Worm (Caenorhabditis elegans) whole organism, dauer: ENCODE data around the gene F25B5.3.

Experiments
- unc-62 ChIP-seq: sonication (generic microtip); optimal IDR thresholded peaks from 2 replicates; lab custom pipeline; 2017; ENCODE audit warnings: missing biosample characterization, missing genetic modification reagents, missing genetic modification characterization

Gene F25B5.3

ce11 chrIII:5934138-5934658, 14.5 kb upstream of the F25B5.3 start:
- TF ChIP-seq unc-62 = no peak

DNA sequence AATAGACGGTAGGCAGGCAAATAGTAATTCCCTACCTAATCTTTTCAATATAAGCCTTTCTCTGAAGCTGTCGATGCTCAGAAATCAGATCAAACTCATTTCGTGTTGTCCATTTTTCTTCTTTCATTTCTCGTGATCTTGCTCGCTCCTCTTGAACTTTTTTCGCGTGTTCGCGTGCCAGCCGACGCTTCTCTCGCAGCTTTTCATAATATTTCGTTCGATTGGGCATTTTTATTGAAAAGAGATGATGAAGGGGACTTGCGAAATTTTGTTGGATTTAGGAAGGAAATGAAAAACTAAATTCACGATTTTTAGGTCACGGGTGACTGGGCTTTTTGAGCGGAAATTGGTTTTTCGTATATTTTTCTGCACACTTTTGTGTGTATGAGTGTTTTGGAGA, 11.7 kb upstream of the F25B5.3 start, which contains the start of gene EGAP1.1:
EGAP1.1 (minus strand) TSS at position 229 of the 400 bp plus-strand sequence.
- TF ChIP-seq unc-62 = no peak

DNA sequence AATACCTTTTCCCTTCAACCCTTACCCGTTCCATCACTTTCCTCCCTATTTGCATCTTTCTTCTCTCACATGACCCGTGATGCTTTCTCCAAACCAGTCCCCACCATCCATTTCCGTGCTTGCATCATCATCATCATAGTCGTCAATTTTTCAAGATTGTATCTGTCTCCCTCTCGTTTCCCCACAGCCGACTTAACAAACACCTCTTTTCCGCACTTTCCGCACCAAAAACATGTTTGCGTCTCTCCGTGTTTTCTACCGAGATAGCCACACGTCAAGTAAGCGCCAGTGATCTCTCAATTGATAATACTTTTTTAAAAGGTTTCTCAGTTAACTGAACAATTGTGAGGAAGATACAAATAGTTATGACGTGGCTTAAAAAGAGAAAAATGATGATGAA, 10.7 kb upstream of the F25B5.3 start:
- no peak for TF ChIP-seq unc-62

DNA sequence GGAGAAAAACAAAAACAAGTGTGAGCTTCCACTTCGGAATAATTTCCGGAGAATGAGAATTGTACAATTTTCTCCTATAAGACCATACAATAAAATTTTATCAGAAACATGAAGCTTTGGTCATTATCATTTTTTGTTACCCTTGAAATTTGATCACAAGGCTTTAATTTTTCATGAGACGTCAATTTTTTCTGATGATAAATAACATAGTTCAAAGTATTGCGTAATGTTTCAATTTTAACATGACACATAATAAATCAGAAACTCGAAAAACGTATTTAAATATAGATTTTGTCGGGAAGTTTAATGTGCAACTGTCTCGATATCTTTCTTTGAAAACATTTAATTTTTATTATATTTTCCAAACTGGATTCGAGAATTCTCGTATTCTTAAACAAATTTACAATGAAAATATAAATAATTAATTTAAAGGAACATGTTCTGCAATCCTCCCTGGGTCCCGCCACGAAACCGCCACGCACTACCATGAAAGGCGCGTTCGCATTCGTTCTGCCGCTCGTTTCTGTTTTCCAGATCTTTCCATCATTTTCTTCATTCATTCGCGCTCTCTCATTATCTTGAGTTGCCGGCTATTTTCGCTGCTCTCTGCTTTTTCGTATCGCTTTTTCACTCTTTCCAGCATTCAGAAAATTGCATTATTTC, 9.8 kb upstream of the F25B5.3 start:
- no peak for TF ChIP-seq unc-62

DNA sequence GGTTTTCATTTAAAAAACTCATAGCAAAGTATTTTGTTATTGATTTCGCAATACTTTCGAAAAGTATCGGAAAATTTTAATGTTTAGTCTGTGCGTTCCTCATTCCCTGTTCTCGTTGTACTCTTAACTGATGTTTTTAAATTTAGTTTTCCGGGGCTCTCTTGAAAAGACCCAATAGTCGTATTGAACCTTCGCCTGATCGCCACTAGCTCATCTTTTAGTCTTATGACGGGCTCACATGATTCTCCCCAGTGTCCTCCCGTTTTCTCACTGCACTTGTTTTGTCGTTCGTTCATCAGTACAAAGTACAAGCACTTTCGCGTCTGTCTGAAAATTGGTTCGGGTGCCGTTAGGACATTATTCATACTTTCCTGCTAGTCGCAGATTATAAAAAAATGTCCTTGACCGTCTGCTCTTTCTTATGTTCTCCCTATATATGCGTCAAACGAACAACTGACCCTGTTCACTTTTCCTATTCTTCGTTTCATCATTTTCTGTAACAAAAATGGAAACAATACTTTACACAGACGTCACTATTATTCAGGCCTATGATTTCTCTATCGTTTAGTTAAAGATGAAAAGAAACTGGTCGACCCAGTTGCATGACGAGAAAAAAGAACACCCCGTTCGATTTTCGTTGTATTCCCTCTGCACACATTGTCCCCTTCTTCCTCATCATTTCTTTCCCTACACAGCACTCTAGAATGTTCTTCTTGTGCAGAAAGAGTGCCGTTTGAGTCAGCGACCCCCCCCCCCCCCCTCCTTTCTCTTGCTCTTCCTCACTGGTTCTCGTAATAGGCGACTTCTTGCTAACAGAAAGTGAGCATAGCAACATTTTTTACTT, 9.0 kb upstream of the F25B5.3 start, which contains the start of gene ubq-1:
ubq-1 (plus strand) TSS at position 802 of the 844 bp plus-strand sequence.
- no peak for TF ChIP-seq unc-62

- no peak for TF ChIP-seq unc-62
Observed at ce11 chrIII:5940525-5940974, 8.1 kb upstream of the F25B5.3 start.

DNA sequence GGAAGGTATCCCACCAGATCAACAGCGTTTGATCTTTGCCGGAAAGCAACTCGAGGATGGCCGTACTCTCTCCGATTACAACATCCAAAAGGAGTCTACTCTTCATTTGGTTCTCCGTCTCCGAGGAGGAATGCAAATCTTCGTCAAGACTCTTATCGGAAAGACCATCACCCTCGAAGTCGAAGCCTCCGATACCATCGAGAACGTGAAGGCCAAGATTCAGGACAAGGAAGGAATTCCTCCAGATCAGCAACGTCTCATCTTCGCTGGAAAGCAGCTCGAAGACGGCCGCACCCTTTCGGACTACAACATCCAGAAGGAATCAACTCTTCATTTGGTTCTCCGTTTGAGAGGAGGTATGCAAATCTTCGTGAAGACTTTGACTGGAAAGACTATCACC, 6.6 kb upstream of the F25B5.3 start:
- TF ChIP-seq unc-62 = no peak

DNA sequence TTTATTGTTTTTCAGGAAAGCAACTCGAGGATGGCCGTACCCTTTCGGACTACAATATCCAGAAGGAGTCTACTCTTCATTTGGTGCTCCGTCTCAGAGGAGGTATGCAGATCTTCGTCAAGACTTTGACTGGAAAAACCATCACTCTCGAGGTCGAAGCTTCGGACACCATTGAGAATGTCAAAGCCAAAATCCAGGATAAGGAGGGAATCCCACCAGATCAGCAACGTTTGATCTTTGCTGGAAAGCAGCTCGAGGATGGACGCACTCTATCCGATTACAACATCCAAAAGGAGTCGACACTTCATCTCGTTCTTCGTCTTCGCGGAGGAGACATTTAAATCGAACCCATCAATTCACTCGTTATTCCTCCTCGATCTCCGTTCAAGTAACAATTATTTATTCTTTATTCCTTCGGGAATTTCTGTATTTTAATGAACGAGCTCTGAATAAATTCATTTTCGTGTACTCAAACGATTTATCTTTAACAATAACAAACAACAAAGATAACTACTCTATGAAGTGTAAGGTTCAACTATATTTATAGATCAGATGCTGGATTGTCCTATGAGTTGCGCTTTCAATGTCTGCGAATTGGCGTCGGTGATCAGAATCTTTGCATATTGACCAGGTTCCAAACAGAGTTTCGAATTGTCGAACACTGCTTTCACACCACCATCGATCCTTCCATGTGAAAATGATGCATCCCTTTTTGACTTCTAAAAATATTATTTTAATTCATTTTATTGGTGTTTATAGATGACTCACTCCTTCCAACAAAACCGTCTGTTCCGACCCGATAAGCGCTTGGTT, 5.1 kb upstream of the F25B5.3 start:
- no peak for TF ChIP-seq unc-62

DNA sequence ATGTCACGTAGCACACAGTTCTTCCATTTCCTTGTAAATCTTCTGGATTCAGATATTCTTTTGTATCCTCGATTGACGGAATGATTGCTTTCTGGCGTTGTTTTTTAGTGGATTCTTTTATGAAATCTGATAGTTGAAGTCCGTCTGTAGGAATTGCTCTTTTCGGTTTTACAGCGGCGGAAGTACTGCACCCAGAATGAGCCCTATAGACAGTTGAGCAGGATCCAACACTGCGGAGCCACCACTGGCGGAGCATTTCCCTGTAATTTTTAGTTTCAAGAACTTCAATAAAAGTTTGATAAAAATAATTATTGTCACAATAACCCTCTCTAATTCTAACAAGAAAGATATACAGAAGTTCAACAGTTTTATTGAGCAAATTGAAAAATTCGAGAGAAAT, 2.8 kb upstream of the F25B5.3 start, which contains the start of gene F25B5.5:
F25B5.5 (minus strand) TSS at position 260 of the 400 bp plus-strand sequence.
- TF ChIP-seq unc-62 = no peak

- no peak for TF ChIP-seq unc-62
Observed at ce11 chrIII:5948986-5949385, 303 bp downstream of the F25B5.3 start.

- no peak for TF ChIP-seq unc-62
Observed at ce11 chrIII:5949817-5950216, 1.1 kb downstream of the F25B5.3 start.

ce11 chrIII:5950756-5951345, 2.2 kb downstream of the F25B5.3 start:
- no peak for TF ChIP-seq unc-62

DNA sequence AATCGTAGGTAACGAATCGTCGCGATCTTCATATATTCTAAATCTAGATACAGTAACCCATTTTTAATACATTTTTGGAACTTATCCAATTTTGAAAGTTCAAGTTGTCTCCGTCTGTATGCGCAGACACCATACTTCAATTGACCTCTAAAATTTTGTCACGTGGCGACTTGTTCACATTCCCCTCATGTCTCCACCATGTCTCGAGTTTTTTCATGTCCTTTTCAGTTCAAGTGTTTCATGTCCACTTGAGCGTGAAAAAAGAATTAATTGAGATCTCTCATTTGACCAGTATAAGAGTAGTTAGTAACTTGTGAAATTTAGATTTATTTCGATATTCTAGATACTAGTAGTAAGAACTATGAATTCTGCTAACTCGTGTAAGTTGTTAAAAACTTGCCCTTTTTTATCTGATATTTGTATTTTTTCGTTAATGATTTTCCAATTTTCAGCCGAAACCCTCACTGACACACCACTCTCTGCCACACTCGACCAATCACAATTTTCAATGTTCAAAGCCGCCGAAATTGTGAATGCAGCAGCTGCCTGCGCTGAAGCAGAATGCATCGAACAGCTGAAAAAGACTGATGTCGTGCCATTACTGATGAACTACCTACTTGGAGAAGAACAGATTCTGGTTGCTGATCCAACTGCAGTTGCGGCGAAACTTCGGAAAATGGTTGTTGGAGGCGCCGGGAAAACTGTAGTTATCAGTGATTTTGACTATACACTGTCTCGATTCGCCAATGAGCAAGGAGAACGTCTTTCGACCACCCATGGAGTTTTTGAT, 3.1 kb downstream of the F25B5.3 start:
- TF ChIP-seq unc-62 = no peak

- TF ChIP-seq unc-62 = no peak
Observed at ce11 chrIII:5953041-5953912, 4.6 kb downstream of the F25B5.3 start.
